Fruit fly (Drosophila melanogaster) whole organism, pupa: ENCODE results near the gene CG6296.

Source experiments
- CG10348 ChIP-seq: fragments of 200-800 bp; sonication (Bioruptor generic); IDR thresholded peaks from 2 replicates; pipeline ENCODE4 v1.3.6; 2022; ENCODE audit warnings: missing biosample characterization, missing genetic modification characterization
- CG12605 ChIP-seq: fragments of 200-800 bp; sonication (Bioruptor generic); IDR thresholded peaks from 2 replicates; pipeline ENCODE4 v1.3.6; 2022; ENCODE audit warnings: missing biosample characterization, missing genetic modification characterization
- CG13204 ChIP-seq: fragments of 200-800 bp; sonication (Bioruptor generic); optimal IDR thresholded peaks from 2 replicates; lab custom pipeline; 2018; ENCODE audit warnings: missing biosample characterization, mild to moderate bottlenecking, missing genetic modification characterization, moderate library complexity
- CG14655 ChIP-seq: fragments of 200-800 bp; sonication (Bioruptor generic); optimal IDR thresholded peaks from 3 replicates; lab custom pipeline; 2017; ENCODE audit warnings: mild to moderate bottlenecking, missing biosample characterization, missing genetic modification reagents, missing genetic modification characterization
- CG15710 ChIP-seq: fragments of 200-800 bp; sonication (Bioruptor generic); optimal IDR thresholded peaks from 2 replicates; lab custom pipeline; 2018; ENCODE audit warnings: missing biosample characterization, mild to moderate bottlenecking, missing genetic modification characterization, moderate library complexity
- CG17806 ChIP-seq: fragments of 200-800 bp; sonication (Bioruptor generic); optimal IDR thresholded peaks from 2 replicates; lab custom pipeline; 2018; ENCODE audit warnings: missing biosample characterization, mild to moderate bottlenecking, missing genetic modification characterization, moderate library complexity
- CG32121 ChIP-seq: fragments of 200-800 bp; sonication (Bioruptor generic); IDR thresholded peaks from 2 replicates; pipeline ENCODE4 v1.3.6; 2022; ENCODE audit warnings: missing biosample characterization, missing genetic modification characterization
- CG34367 ChIP-seq: fragments of 200-800 bp; sonication (Bioruptor generic); optimal IDR thresholded peaks from 2 replicates; lab custom pipeline; 2018; ENCODE audit warnings: missing biosample characterization, mild to moderate bottlenecking, missing genetic modification characterization
- CG4496 ChIP-seq: fragments of 200-800 bp; sonication (Bioruptor generic); IDR thresholded peaks from 3 replicates; pipeline ENCODE4 v1.3.6; 2022; ENCODE audit warnings: missing biosample characterization, missing genetic modification characterization
- CG8159 ChIP-seq: fragments of 200-800 bp; sonication (Bioruptor generic); optimal IDR thresholded peaks from 3 replicates; lab custom pipeline; 2018; ENCODE audit warnings: missing biosample characterization, mild to moderate bottlenecking, missing genetic modification characterization, moderate library complexity
- CG8301 ChIP-seq: fragments of 200-800 bp; sonication (Bioruptor generic); optimal IDR thresholded peaks from 2 replicates; lab custom pipeline; 2018; ENCODE audit warnings: missing biosample characterization, mild to moderate bottlenecking, missing genetic modification characterization
- CG9948 ChIP-seq: fragments of 200-800 bp; sonication (Bioruptor generic); optimal IDR thresholded peaks from 2 replicates; lab custom pipeline; 2018; ENCODE audit warnings: missing biosample characterization, mild to moderate bottlenecking, missing genetic modification characterization, moderate library complexity
- D1 ChIP-seq: fragments of 200-800 bp; sonication (Bioruptor generic); optimal IDR thresholded peaks from 2 replicates; lab custom pipeline; 2018; ENCODE audit warnings: missing biosample characterization, mild to moderate bottlenecking, missing genetic modification characterization, moderate library complexity
- EcR ChIP-seq: fragments of 200-800 bp; sonication (Bioruptor generic); optimal IDR thresholded peaks from 3 replicates; lab custom pipeline; 2019; ENCODE audit warnings: missing biosample characterization, missing genetic modification characterization, mild to moderate bottlenecking, moderate library complexity, missing genetic modification reagents
- Ets98B ChIP-seq: fragments of 200-800 bp; sonication (Bioruptor generic); IDR thresholded peaks from 2 replicates; pipeline ENCODE4 v1.3.6; 2022; ENCODE audit warnings: missing biosample characterization, missing genetic modification characterization
- Pif1A ChIP-seq: fragments of 200-800 bp; sonication (Bioruptor generic); optimal IDR thresholded peaks from 3 replicates; lab custom pipeline; 2016; ENCODE audit warnings: missing biosample characterization, missing genetic modification characterization
- Pif1B ChIP-seq: fragments of 200-800 bp; sonication (Bioruptor generic); optimal IDR thresholded peaks from 3 replicates; lab custom pipeline; 2016; ENCODE audit warnings: missing biosample characterization, missing genetic modification characterization
- Snoo ChIP-seq: fragments of 200-800 bp; sonication (Bioruptor generic); optimal IDR thresholded peaks from 3 replicates; lab custom pipeline; 2017; ENCODE audit warnings: missing biosample characterization, mild to moderate bottlenecking, missing genetic modification characterization, inconsistent platforms
- fd96Ca ChIP-seq: fragments of 200-800 bp; sonication (Bioruptor generic); IDR thresholded peaks from 3 replicates; pipeline ENCODE4 v1.3.6; 2022; ENCODE audit warnings: missing biosample characterization, missing genetic modification characterization
- gl ChIP-seq: fragments of 200-800 bp; sonication (Bioruptor generic); optimal IDR thresholded peaks from 2 replicates; lab custom pipeline; 2018; ENCODE audit warnings: missing biosample characterization, mild to moderate bottlenecking, missing genetic modification characterization
- rn ChIP-seq: fragments of 200-800 bp; sonication (Bioruptor generic); IDR thresholded peaks from 2 replicates; pipeline ENCODE4 v1.3.6; 2022; ENCODE audit warnings: missing biosample characterization, missing genetic modification characterization

The CG6296 gene

dm6 chr3R:27021278-27021677 is 16.0 kb upstream of the CG6296 start, which contains the start of gene CG6283:
Gene CG6283, minus strand, starts transcription at chr3R:27021378.
- TF ChIP-seq EcR (GFP tag; lab: Kevin White, UChicago), result no peak
- TF ChIP-seq CG8159 (tag; lab: Kevin White, UChicago), result no peak

dm6 chr3R:27019701-27020172 is 14.5 kb upstream of the CG6296 start, which contains the start of gene CG17191:
Gene CG17191, minus strand, starts transcription at chr3R:27019751.
- TF ChIP-seq fd96Ca (GFP tag; lab: Robert Waterston, UW) (no peak), CG34367 (tag; lab: Kevin White, UChicago) (no peak), CG14655 (GFP tag; lab: Kevin White, UChicago) (no peak), EcR (GFP tag; lab: Kevin White, UChicago) (no peak), CG8159 (tag; lab: Kevin White, UChicago) (no peak), Ets98B (no peak), CG32121 (GFP tag; lab: Robert Waterston, UW) (no peak), CG10348 (GFP tag; lab: Robert Waterston, UW) (no peak), D1 (tag; lab: Kevin White, UChicago) (no peak), CG12605 (GFP tag; lab: Robert Waterston, UW) (no peak), CG15710 (tag; lab: Kevin White, UChicago) (no peak), rn (GFP tag; lab: Robert Waterston, UW) (no peak), CG9948 (no peak), CG17806 (tag; lab: Kevin White, UChicago) (no peak), Pif1B (GFP tag; lab: Kevin White, UChicago) (no peak), CG8301 (tag; lab: Kevin White, UChicago) (no peak)
- TF ChIP-seq, all 21 proteins: peak for 0

dm6 chr3R:27018187-27018586 is 12.9 kb upstream of the CG6296 start, which contains the start of gene CG17192:
Gene CG17192, minus strand, starts transcription at chr3R:27018287.
- no peak for TF ChIP-seq CG15710 (tag; lab: Kevin White, UChicago)
- TF ChIP-seq D1 (tag; lab: Kevin White, UChicago), result no peak
- TF ChIP-seq CG34367 (tag; lab: Kevin White, UChicago), result no peak
- TF ChIP-seq CG13204 (GFP tag; lab: Kevin White, UChicago), result no peak
- no peak for TF ChIP-seq gl (tag; lab: Kevin White, UChicago)
- TF ChIP-seq CG12605 (GFP tag; lab: Robert Waterston, UW), result no peak
- no peak for TF ChIP-seq Pif1A (GFP tag; lab: Kevin White, UChicago)
- TF ChIP-seq CG17806 (tag; lab: Kevin White, UChicago), result no peak
- no peak for TF ChIP-seq EcR (GFP tag; lab: Kevin White, UChicago)
- TF ChIP-seq Ets98B, result no peak
- TF ChIP-seq fd96Ca (GFP tag; lab: Robert Waterston, UW), result no peak
- TF ChIP-seq rn (GFP tag; lab: Robert Waterston, UW), result no peak
- no peak for TF ChIP-seq CG10348 (GFP tag; lab: Robert Waterston, UW)
- TF ChIP-seq CG8159 (tag; lab: Kevin White, UChicago), result no peak
- TF ChIP-seq CG9948, result no peak
- no peak for TF ChIP-seq CG32121 (GFP tag; lab: Robert Waterston, UW)
- TF ChIP-seq CG14655 (GFP tag; lab: Kevin White, UChicago), result no peak
- no peak for TF ChIP-seq Snoo (tag; lab: Kevin White, UChicago)
- TF ChIP-seq CG4496 (GFP tag; lab: Robert Waterston, UW), result no peak

dm6 chr3R:27007022-27007421 is 1.8 kb upstream of the CG6296 start, which contains the start of gene CG6295:
Gene CG6295, minus strand, starts transcription at chr3R:27007055.
- TF ChIP-seq rn (GFP tag; lab: Robert Waterston, UW), result no peak
- no peak for TF ChIP-seq CG32121 (GFP tag; lab: Robert Waterston, UW)
- TF ChIP-seq D1 (tag; lab: Kevin White, UChicago), result no peak
- no peak for TF ChIP-seq fd96Ca (GFP tag; lab: Robert Waterston, UW)
- no peak for TF ChIP-seq CG8301 (tag; lab: Kevin White, UChicago)
- TF ChIP-seq CG9948, result no peak
- TF ChIP-seq CG34367 (tag; lab: Kevin White, UChicago), result no peak
- TF ChIP-seq CG17806 (tag; lab: Kevin White, UChicago), result no peak
- no peak for TF ChIP-seq Ets98B
- no peak for TF ChIP-seq CG15710 (tag; lab: Kevin White, UChicago)
- no peak for TF ChIP-seq CG4496 (GFP tag; lab: Robert Waterston, UW)
- no peak for TF ChIP-seq Snoo (tag; lab: Kevin White, UChicago)

dm6 chr3R:27002787-27003186 is 2.5 kb downstream of the CG6296 start:
- TF ChIP-seq CG15710 (tag; lab: Kevin White, UChicago) (no peak), CG10348 (GFP tag; lab: Robert Waterston, UW) (no peak), CG8159 (tag; lab: Kevin White, UChicago) (no peak), CG9948 (no peak), CG4496 (GFP tag; lab: Robert Waterston, UW) (no peak), Pif1A (GFP tag; lab: Kevin White, UChicago) (no peak), Ets98B (no peak), CG34367 (tag; lab: Kevin White, UChicago) (no peak), EcR (GFP tag; lab: Kevin White, UChicago) (no peak), D1 (tag; lab: Kevin White, UChicago) (no peak), Pif1B (GFP tag; lab: Kevin White, UChicago) (no peak), CG14655 (GFP tag; lab: Kevin White, UChicago) (no peak), rn (GFP tag; lab: Robert Waterston, UW) (no peak), gl (tag; lab: Kevin White, UChicago) (no peak), CG13204 (GFP tag; lab: Kevin White, UChicago) (no peak), CG17806 (tag; lab: Kevin White, UChicago) (no peak), Snoo (tag; lab: Kevin White, UChicago) (no peak), fd96Ca (GFP tag; lab: Robert Waterston, UW) (no peak), CG32121 (GFP tag; lab: Robert Waterston, UW) (no peak)
